Fruit fly (Drosophila melanogaster) whole organism, wandering third instar larva: ENCODE measurements around the gene Rsf1.
A peak's percentile ranks its signal among the peaks of the same experiment; 100 is the strongest.

Experiments used
- Abd-B ChIP-seq: fragments of >200 bp; optimal IDR thresholded peaks from 2 replicates; lab custom pipeline; 2017; ENCODE audit warnings: missing biosample characterization, missing genetic modification characterization
- CG9705 ChIP-seq: fragments of 200-800 bp; sonication (Bioruptor generic); optimal IDR thresholded peaks from 2 replicates; lab custom pipeline; 2018; ENCODE audit warnings: missing biosample characterization, mild to moderate bottlenecking, missing genetic modification characterization
- CrebA ChIP-seq: fragments of 200-800 bp; sonication (Bioruptor generic); optimal IDR thresholded peaks from 2 replicates; lab custom pipeline; 2016; ENCODE audit warnings: missing biosample characterization, mild to moderate bottlenecking, missing genetic modification characterization, borderline replicate concordance
- Dfd ChIP-seq: fragments of >200 bp; optimal IDR thresholded peaks from 2 replicates; lab custom pipeline; 2017; ENCODE audit warnings: missing biosample characterization, missing genetic modification characterization
- HLH106 ChIP-seq: fragments of 200-800 bp; optimal IDR thresholded peaks from 3 replicates; lab custom pipeline; 2019; ENCODE audit warnings: missing biosample characterization, mild to moderate bottlenecking, missing genetic modification characterization, moderate library complexity
- Hnf4 ChIP-seq: fragments of 200-800 bp; sonication (Bioruptor generic); optimal IDR thresholded peaks from 2 replicates; lab custom pipeline; 2016; ENCODE audit warnings: missing biosample characterization, mild to moderate bottlenecking, missing genetic modification characterization
- Hr78 ChIP-seq: fragments of >200 bp; optimal IDR thresholded peaks from 2 replicates; lab custom pipeline; 2017; ENCODE audit warnings: missing biosample characterization, missing genetic modification characterization
- Jra ChIP-seq: sonication (Bioruptor generic); optimal IDR thresholded peaks from 2 replicates; lab custom pipeline; 2016; ENCODE audit warnings: missing biosample characterization, missing genetic modification characterization
- Mio ChIP-seq: sonication (Bioruptor generic); optimal IDR thresholded peaks from 2 replicates; lab custom pipeline; 2016; ENCODE audit warnings: missing biosample characterization, missing genetic modification characterization
- Myc ChIP-seq: fragments of >200 bp; optimal IDR thresholded peaks from 2 replicates; lab custom pipeline; 2017
- N ChIP-seq: fragments of >200 bp; optimal IDR thresholded peaks from 2 replicates; lab custom pipeline; 2018; ENCODE audit warnings: missing biosample characterization, missing external identifiers, missing genetic modification characterization
- Rel ChIP-seq, 2 experiments: fragments of 200-800 bp; sonication (Bioruptor generic) in 1 of 2; optimal IDR thresholded peaks; 2 replicates in 1 of 2; 3 replicates in 1 of 2; lab custom pipeline; 2016 to 2019; ENCODE audit warnings: mild to moderate bottlenecking in 2 of 2, missing biosample characterization in 2 of 2, missing genetic modification characterization in 2 of 2, moderate library complexity in 1 of 2
- Vsx2 ChIP-seq: fragments of 200-300, 225-300 bp; sonication (Bioruptor generic); optimal IDR thresholded peaks from 2 replicates; lab custom pipeline; 2018; ENCODE audit warnings: missing biosample characterization, missing genetic modification characterization; ENCODE audit not compliant: partially characterized antibody
- br ChIP-seq: fragments of 200-800 bp; sonication (Bioruptor generic); optimal IDR thresholded peaks from 2 replicates; lab custom pipeline; 2016; ENCODE audit warnings: missing biosample characterization, missing genetic modification characterization
- brk ChIP-seq: fragments of 200-800 bp; sonication (Bioruptor generic); optimal IDR thresholded peaks from 2 replicates; lab custom pipeline; 2016; ENCODE audit warnings: missing biosample characterization, mild to moderate bottlenecking, missing genetic modification characterization
- dl ChIP-seq, 2 experiments: fragments of 175-275, 200-275 bp in 1 of 2; fragments of 200-275 bp in 1 of 2; sonication (Bioruptor generic); optimal IDR thresholded peaks; lab custom pipeline; 2018; ENCODE audit warnings: mild to moderate bottlenecking in 2 of 2, missing biosample characterization in 2 of 2, missing genetic modification characterization in 2 of 2, moderate library complexity in 2 of 2; ENCODE audit not compliant: partially characterized antibody in 2 of 2, insufficient read depth in 1 of 2
- dsf ChIP-seq: sonication (Bioruptor generic); optimal IDR thresholded peaks from 2 replicates; lab custom pipeline; 2016; ENCODE audit warnings: missing biosample characterization, missing genetic modification characterization, borderline replicate concordance
- ey ChIP-seq: fragments of 200-800 bp; sonication (Bioruptor generic); optimal IDR thresholded peaks from 2 replicates; lab custom pipeline; 2016; ENCODE audit warnings: missing biosample characterization, missing genetic modification characterization
- foxo ChIP-seq, 2 experiments: fragments of 200-800 bp; sonication (Bioruptor generic); optimal IDR thresholded peaks; 2 replicates in 1 of 2; 3 replicates in 1 of 2; lab custom pipeline; 2016 to 2017; ENCODE audit warnings: missing biosample characterization in 2 of 2, missing genetic modification characterization in 2 of 2
- jim ChIP-seq: fragments of 175-275, 200-325 bp; sonication (Bioruptor generic); optimal IDR thresholded peaks from 2 replicates; lab custom pipeline; 2016; ENCODE audit warnings: missing biosample characterization, mild to moderate bottlenecking, missing genetic modification characterization
- lola ChIP-seq: fragments of >200 bp; optimal IDR thresholded peaks from 2 replicates; lab custom pipeline; 2017; ENCODE audit warnings: missing biosample characterization, missing genetic modification characterization
- pan ChIP-seq: fragments of >200 bp; optimal IDR thresholded peaks from 2 replicates; lab custom pipeline; 2017
- psq ChIP-seq: fragments of 200-800 bp; sonication (Bioruptor generic); optimal IDR thresholded peaks from 3 replicates; lab custom pipeline; 2017; ENCODE audit warnings: missing biosample characterization, mild to moderate bottlenecking, missing genetic modification characterization, moderate library complexity
- rgr ChIP-seq: fragments of 200-800 bp; sonication (Bioruptor generic); optimal IDR thresholded peaks from 3 replicates; lab custom pipeline; 2016; ENCODE audit warnings: missing biosample characterization, mild to moderate bottlenecking, missing genetic modification characterization
- sage ChIP-seq: fragments of 200-800 bp; sonication (Bioruptor generic); optimal IDR thresholded peaks from 2 replicates; lab custom pipeline; 2016; ENCODE audit warnings: missing biosample characterization, mild to moderate bottlenecking, missing genetic modification characterization
- sv ChIP-seq: fragments of 200-800 bp; sonication (Bioruptor generic); optimal IDR thresholded peaks from 3 replicates; lab custom pipeline; 2016; ENCODE audit warnings: missing biosample characterization, missing genetic modification characterization
- tai ChIP-seq: sonication (Bioruptor generic); optimal IDR thresholded peaks from 2 replicates; lab custom pipeline; 2016; ENCODE audit warnings: missing biosample characterization, missing genetic modification characterization
- woc ChIP-seq: sonication (Bioruptor generic); optimal IDR thresholded peaks from 2 replicates; lab custom pipeline; 2016; ENCODE audit warnings: missing biosample characterization, mild to moderate bottlenecking, missing genetic modification characterization

Rsf1 gene

DNA sequence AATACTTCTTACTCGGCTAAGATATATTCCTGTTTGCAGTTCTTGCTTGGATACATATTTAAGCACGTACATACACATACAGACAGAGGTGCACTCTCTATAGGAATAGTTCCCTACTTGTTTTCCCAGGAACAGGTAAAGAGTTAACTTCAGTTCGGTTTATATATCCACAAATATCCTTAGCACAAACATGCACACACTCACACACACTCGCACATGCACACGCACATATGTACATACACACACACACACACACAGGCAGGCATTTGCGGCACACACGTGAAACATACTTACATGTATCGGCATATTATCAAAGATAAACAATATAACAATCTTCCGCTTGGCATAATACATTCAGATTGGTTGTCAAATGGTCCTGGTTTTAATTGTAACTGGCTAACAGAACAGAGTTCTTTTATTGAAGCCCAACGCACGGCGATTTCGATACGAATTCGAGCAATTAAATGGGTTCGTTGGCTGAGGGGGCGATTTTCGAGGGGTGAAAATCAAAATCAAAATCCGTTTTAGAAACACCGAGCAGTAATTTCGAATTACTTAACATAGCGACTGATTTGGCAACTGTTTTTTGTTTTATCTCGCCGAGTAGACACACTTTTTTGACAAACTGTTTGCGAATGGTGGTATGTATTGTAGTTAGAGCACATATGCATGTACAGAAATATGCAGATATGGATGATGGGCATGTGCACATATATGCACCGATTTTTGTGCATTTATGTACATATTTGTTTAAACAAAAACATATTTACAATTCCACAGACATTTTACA lies 3.2 kb downstream of the Rsf1 start:
- no peak for TF ChIP-seq Mio (GFP tag; lab: Kevin White, UChicago)
- no peak for TF ChIP-seq brk
- TF ChIP-seq woc (GFP tag; lab: Kevin White, UChicago): no peak
- TF ChIP-seq jim (GFP tag; lab: Kevin White, UChicago): no peak
- TF ChIP-seq Vsx2 (GFP tag; lab: Kevin White, UChicago): no peak
- TF ChIP-seq pan: no peak
- TF ChIP-seq Hnf4 (GFP tag; lab: Kevin White, UChicago): no peak
- no peak for TF ChIP-seq HLH106 (tag; lab: Kevin White, UChicago)
- TF ChIP-seq N (GFP tag; lab: Kevin White, UChicago): peak; percentile 52
- peak; percentile 9 for TF ChIP-seq ey
- TF ChIP-seq foxo (GFP tag; optimal IDR thresholded peaks at IDR 0.05; lab: Kevin White, UChicago): no peak
- TF ChIP-seq Abd-B (GFP tag; lab: Kevin White, UChicago): no peak
- TF ChIP-seq psq (GFP tag; lab: Kevin White, UChicago): no peak
- TF ChIP-seq Dfd (GFP tag; lab: Kevin White, UChicago): peak; percentile 93
- no peak for TF ChIP-seq Myc (lab: Kevin White, UChicago)
- TF ChIP-seq, all 38 proteins: peak for 3

DNA sequence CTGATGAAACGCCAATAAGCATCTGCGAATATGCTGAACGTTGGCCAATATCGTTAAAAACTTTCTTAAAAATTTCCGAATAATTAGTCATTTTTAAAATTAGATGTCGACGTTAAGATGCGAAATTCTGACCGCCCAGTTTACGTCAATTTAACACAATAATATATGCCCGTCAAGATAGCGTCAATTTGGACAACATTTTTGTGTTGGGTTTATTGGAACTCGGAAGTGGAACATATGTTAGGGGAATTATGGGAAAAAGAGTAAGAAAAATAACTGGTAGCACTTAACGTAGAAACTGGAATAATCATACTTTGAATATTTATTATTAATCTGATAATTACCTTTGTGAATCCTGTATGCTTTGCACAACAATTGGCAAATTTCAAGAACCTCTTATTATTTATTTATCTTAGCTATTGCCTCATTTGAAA lies 7.6 kb downstream of the Rsf1 start, which contains the start of gene CG5676:
Gene CG5676 (minus strand): TSS at position 167 of the 434 bp plus-strand sequence.
- peak; percentile 41 for TF ChIP-seq woc (GFP tag; lab: Kevin White, UChicago)
- TF ChIP-seq HLH106 (tag; lab: Kevin White, UChicago): no peak
- peak; percentile 40 for TF ChIP-seq sage (GFP tag; lab: Kevin White, UChicago)
- TF ChIP-seq, all 38 proteins: peak for 2

DNA sequence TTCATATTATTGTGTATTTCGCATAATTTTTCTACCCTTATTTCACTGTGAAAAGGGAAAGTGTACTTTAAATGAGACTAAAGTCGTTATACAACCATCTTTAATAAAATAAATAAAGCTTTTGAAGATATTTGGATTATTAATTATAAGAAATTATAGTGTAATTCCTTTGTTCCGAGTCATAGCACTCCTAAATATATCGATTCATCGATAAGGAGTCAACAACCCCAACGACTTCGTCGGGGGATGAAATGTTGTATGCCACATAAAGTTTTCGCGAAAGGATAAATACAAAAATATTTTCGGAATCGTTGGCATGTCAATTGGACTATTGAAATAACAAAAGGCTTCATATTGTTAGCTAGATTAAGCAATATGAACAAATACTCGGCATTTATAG lies 11.8 kb downstream of the Rsf1 start, which contains the start of gene Ror:
Gene Ror (plus strand): TSS at position 252 of the 400 bp plus-strand sequence.
- TF ChIP-seq Jra (GFP tag; lab: Kevin White, UChicago): no peak
- no peak for TF ChIP-seq CrebA
- TF ChIP-seq pan: no peak
- no peak for TF ChIP-seq psq (GFP tag; lab: Kevin White, UChicago)
- no peak for TF ChIP-seq HLH106 (tag; lab: Kevin White, UChicago)
- no peak for TF ChIP-seq Dfd (GFP tag; lab: Kevin White, UChicago)
- TF ChIP-seq CG9705 (GFP tag; lab: Kevin White, UChicago): no peak
- no peak for TF ChIP-seq brk
- TF ChIP-seq ey: no peak
- no peak for TF ChIP-seq dl (GFP tag; optimal IDR thresholded peaks at IDR 0.05; lab: Kevin White, UChicago; ENCODE audit: insufficient read depth in 1 of 2, partially characterized antibody in 2 of 2)
- TF ChIP-seq, all 38 proteins: peak for 0

DNA sequence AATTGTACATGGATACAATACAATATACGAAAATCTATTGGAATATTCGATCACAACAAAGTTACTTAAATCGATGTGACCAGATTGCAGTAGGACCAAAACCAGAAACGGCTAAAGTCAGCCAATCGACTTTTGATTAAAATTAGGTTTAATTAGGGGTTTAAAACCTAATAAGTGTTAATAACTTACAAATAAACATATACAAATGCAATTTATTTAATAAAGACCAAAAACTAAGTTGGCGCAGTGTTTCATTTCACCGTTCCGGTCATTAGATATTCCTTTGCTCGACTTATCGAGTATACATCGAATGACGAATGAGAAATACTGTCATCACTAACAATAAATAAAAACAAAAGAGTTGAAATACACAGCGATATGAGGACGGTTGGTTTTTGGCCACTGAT lies 12.9 kb downstream of the Rsf1 start, which contains the start of the genes bsk and CG31717:
Gene bsk (minus strand): TSS at position 61 of the 407 bp plus-strand sequence.
Gene CG31717 (plus strand): TSS at position 297 of the 407 bp plus-strand sequence.
- TF ChIP-seq Vsx2 (GFP tag; lab: Kevin White, UChicago): no peak
- TF ChIP-seq jim (GFP tag; lab: Kevin White, UChicago): peak; percentile 71
- no peak for TF ChIP-seq Hr78 (GFP tag; lab: Kevin White, UChicago)
- no peak for TF ChIP-seq foxo (GFP tag; optimal IDR thresholded peaks at IDR 0.05; lab: Kevin White, UChicago)
- peak; percentile 60 for TF ChIP-seq tai (GFP tag; lab: Kevin White, UChicago)
- TF ChIP-seq sv: no peak
- no peak for TF ChIP-seq lola
- TF ChIP-seq br (GFP tag; lab: Kevin White, UChicago): no peak
- TF ChIP-seq Hnf4 (GFP tag; lab: Kevin White, UChicago): no peak
- TF ChIP-seq dsf (GFP tag; lab: Kevin White, UChicago): no peak
- TF ChIP-seq Mio (GFP tag; lab: Kevin White, UChicago): no peak
- no peak for TF ChIP-seq rgr (GFP tag; lab: Kevin White, UChicago)
- no peak for TF ChIP-seq CG9705 (GFP tag; lab: Kevin White, UChicago)
- no peak for TF ChIP-seq brk
- no peak for TF ChIP-seq psq (GFP tag; lab: Kevin White, UChicago)
- peak; percentile 32 for TF ChIP-seq Jra (GFP tag; lab: Kevin White, UChicago)

DNA sequence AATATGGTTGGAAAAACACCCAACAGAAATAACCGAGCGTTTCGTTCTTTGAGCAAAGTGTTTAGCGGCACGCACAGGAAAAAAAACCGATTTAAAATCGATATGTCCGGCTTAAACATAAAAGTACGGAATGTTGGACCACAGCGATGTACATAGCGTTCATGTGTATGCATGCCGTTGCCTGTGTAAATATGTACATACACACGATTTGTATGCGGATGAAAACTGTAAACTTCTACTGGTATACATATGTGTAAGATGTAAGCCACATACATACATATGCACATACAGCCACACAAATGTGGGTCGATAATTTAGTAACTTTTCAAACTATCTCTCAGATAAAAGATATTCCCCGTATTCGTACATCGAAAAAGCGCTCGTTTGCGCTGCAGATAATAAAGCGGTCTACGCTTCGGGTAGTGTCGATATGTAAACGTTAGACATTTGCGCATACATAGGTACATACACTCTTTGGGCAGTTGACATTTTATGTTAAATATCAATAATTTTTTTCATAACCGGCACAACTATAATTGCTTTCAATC lies 13.6 kb downstream of the Rsf1 start:
- TF ChIP-seq N (GFP tag; lab: Kevin White, UChicago) (no peak), Rel (GFP tag; optimal IDR thresholded peaks at IDR 0.05; lab: Kevin White, UChicago) (no peak), Rel (tag; optimal IDR thresholded peaks at IDR 0.05; lab: Kevin White, UChicago) (peak; percentile 7)
